Fruit fly (Drosophila melanogaster) whole organism, adult: ENCODE data around the gene CG6000.

Source experiments
- CG11617 ChIP-seq: fragments of 200-800 bp; sonication (Bioruptor generic); optimal IDR thresholded peaks from 2 replicates; lab custom pipeline; 2017; ENCODE audit warnings: mild to moderate bottlenecking, missing biosample characterization, missing genetic modification reagents, missing genetic modification characterization
- CG12768 ChIP-seq: fragments of 200-800 bp; sonication (Bioruptor generic); optimal IDR thresholded peaks from 2 replicates; lab custom pipeline; 2017; ENCODE audit warnings: missing biosample characterization, missing genetic modification characterization, mild to moderate bottlenecking, moderate library complexity, missing genetic modification reagents
- CG14711 ChIP-seq: fragments of 200-800 bp; sonication (Bioruptor generic); optimal IDR thresholded peaks from 2 replicates; lab custom pipeline; 2018; ENCODE audit warnings: missing biosample characterization, mild to moderate bottlenecking, missing genetic modification characterization, moderate library complexity
- CG1620 ChIP-seq: fragments of 200-800 bp; sonication (Bioruptor generic); optimal IDR thresholded peaks from 2 replicates; lab custom pipeline; 2016; ENCODE audit warnings: missing biosample characterization, missing genetic modification characterization
- CG33017 ChIP-seq: fragments of 200-800 bp; sonication (Bioruptor generic); optimal IDR thresholded peaks from 2 replicates; lab custom pipeline; 2018; ENCODE audit warnings: missing biosample characterization, mild to moderate bottlenecking, missing genetic modification characterization, moderate library complexity
- CG5204 ChIP-seq: fragments of 200-800 bp; sonication (Bioruptor generic); optimal IDR thresholded peaks from 2 replicates; lab custom pipeline; 2016; ENCODE audit warnings: missing biosample characterization, missing genetic modification characterization
- CG7045 ChIP-seq: fragments of 200-800 bp; sonication (Bioruptor generic); optimal IDR thresholded peaks from 2 replicates; lab custom pipeline; 2017; ENCODE audit warnings: missing biosample characterization, mild to moderate bottlenecking, missing genetic modification characterization
- CG7101 ChIP-seq: fragments of 200-800 bp; sonication (Bioruptor generic); optimal IDR thresholded peaks from 2 replicates; lab custom pipeline; 2018; ENCODE audit warnings: missing biosample characterization, mild to moderate bottlenecking, missing genetic modification characterization, moderate library complexity
- Clk ChIP-seq: fragments of 200-800 bp; sonication (Bioruptor generic); optimal IDR thresholded peaks from 2 replicates; lab custom pipeline; 2017; ENCODE audit warnings: missing biosample characterization, missing genetic modification characterization
- Crg-1 ChIP-seq: fragments of 200-800 bp; sonication (Bioruptor generic); optimal IDR thresholded peaks from 2 replicates; lab custom pipeline; 2016; ENCODE audit warnings: missing biosample characterization, missing genetic modification characterization
- Hr96 ChIP-seq: fragments of 200-800 bp; sonication (Bioruptor generic); optimal IDR thresholded peaks from 2 replicates; lab custom pipeline; 2016; ENCODE audit warnings: missing biosample characterization, missing genetic modification characterization
- Mnt ChIP-seq: fragments of 200-800 bp; sonication (Bioruptor generic); optimal IDR thresholded peaks from 2 replicates; lab custom pipeline; 2016; ENCODE audit warnings: missing biosample characterization, mild to moderate bottlenecking, missing genetic modification characterization
- bab1 ChIP-seq: fragments of 200-800 bp; sonication (Bioruptor generic); optimal IDR thresholded peaks from 3 replicates; lab custom pipeline; 2019; ENCODE audit warnings: missing biosample characterization, mild to moderate bottlenecking, missing genetic modification characterization, moderate library complexity
- cic ChIP-seq: fragments of 200-800 bp; sonication (Bioruptor generic); optimal IDR thresholded peaks from 2 replicates; lab custom pipeline; 2017; ENCODE audit warnings: missing biosample characterization, mild to moderate bottlenecking, missing genetic modification characterization, moderate library complexity
- cnc ChIP-seq, 2 experiments: fragments of >200 bp; optimal IDR thresholded peaks; 2 replicates each; lab custom pipeline; 2017
- kay ChIP-seq: fragments of 200-800 bp; sonication (Bioruptor generic); peaks from one replicate; lab custom pipeline; 2016; ENCODE audit warnings: missing biosample characterization, missing genetic modification characterization, borderline replicate concordance
- ovo ChIP-seq: fragments of 200-800 bp; sonication (Bioruptor generic); optimal IDR thresholded peaks from 2 replicates; lab custom pipeline; 2016; ENCODE audit warnings: missing biosample characterization, missing genetic modification characterization
- pad ChIP-seq: fragments of 200-800 bp; sonication (Bioruptor generic); optimal IDR thresholded peaks from 3 replicates; lab custom pipeline; 2017; ENCODE audit warnings: missing biosample characterization, missing genetic modification characterization, mild to moderate bottlenecking, moderate library complexity, missing genetic modification reagents
- tj ChIP-seq: fragments of 200-800 bp; sonication (Bioruptor generic); optimal IDR thresholded peaks from 3 replicates; lab custom pipeline; 2017; ENCODE audit warnings: missing biosample characterization, mild to moderate bottlenecking, missing genetic modification characterization, moderate library complexity
- toe ChIP-seq: fragments of 200-800 bp; sonication (Bioruptor generic); optimal IDR thresholded peaks from 2 replicates; lab custom pipeline; 2016; ENCODE audit warnings: missing biosample characterization, missing genetic modification characterization

The CG6000 gene

DNA sequence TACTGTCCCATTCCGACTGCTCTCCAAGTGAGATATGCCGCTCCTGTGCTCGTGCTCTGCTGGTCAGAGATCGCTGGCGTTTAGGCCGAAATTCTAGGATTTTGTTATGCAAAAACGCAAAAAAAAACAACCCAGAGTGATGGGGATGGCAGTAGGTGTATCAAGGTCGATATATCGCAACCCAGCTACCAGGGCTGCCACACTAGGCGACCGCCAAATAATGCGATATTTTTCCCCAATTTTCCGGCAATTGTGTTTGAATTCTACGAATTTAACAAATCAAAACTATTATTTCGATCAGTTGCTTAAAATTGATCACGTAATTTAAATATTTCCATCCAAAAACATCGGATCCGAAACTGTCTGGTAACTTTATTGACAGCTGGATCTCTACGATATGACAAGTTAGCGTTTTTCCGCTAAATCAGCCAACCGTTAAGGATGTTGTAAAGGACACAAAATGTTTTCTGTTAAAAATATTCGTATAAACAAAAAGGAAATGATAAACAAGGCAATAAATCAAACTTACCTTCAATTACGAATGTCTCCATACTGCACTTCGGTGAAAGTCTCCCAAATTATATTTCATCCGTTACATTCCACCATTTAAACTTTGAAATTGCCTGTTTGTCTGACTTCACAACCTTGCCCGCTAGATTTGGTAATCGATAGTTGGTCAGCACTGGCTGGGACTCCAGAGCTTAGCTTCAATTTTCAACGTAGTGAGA, 16.5 kb upstream of the CG6000 start, which contains the start of gene spas:
spas (plus strand) TSS at position 678 of the 728 bp plus-strand sequence.
- TF ChIP-seq Hr96 (peak; percentile 90), CG12768 (GFP tag; lab: Kevin White, UChicago) (peak; percentile 64), Crg-1 (GFP tag; lab: Kevin White, UChicago) (peak; percentile 52), pad (GFP tag; lab: Kevin White, UChicago) (peak; percentile 47), CG11617 (GFP tag; lab: Kevin White, UChicago) (peak; percentile 81), CG7101 (tag; lab: Kevin White, UChicago) (peak; percentile 60), cic (no peak), Mnt (GFP tag; lab: Kevin White, UChicago) (peak; percentile 72), cnc (optimal IDR thresholded peaks at IDR 0.05; lab: Kevin White, UChicago) (no peak), tj (GFP tag; lab: Kevin White, UChicago) (peak; percentile 73), Clk (GFP tag; lab: Kevin White, UChicago) (peak; percentile 50), toe (GFP tag; lab: Kevin White, UChicago) (no peak), ovo (peak; percentile 63), CG7045 (GFP tag; lab: Kevin White, UChicago) (peak; percentile 73), CG5204 (GFP tag; lab: Kevin White, UChicago) (no peak), bab1 (GFP tag; lab: Kevin White, UChicago) (peak; percentile 76), CG14711 (tag; lab: Kevin White, UChicago) (peak; percentile 80), CG1620 (GFP tag; lab: Kevin White, UChicago) (peak; percentile 64), kay (GFP tag; lab: Kevin White, UChicago) (no peak), CG33017 (tag; lab: Kevin White, UChicago) (peak; percentile 58)

DNA sequence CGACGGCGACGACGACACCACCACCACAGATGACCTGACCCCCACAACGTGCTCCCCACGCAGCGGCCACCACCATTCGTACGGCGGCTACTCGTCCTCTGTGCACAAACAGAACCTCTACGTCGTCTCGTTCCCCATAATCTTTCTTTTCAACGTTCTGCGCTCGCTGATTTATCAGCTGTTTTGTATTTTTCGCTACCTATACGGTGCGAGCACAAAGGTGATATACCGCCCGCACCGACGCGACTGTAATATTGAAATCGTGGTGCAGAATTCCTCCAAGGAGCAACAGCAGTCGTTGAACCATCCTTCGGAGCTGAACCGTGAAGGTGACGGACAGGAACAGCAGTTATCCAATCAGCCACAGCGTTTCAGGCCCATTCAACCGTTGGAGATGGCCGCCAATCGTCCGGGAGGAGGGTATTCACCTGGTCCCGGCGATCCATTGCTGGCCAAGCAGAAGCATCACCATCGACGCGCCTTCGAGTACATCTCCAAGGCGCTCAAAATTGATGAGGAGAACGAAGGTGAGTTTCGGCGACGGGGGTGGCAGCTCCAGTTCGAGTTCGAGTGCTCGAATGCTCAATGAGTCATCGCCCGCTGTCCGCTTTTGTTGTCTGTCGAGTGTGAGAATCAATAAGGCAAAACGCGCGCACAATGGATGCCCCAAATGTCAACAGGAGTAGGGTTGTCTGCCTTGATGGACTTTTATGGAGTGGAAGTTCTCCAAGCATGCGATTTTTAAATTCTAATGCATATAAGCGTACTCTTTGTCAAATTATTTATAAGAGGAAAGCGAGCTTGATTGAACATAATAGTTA, 15.2 kb upstream of the CG6000 start, which contains the start of gene Miro:
Miro (minus strand) TSS at position 112 of the 821 bp plus-strand sequence.
- TF ChIP-seq pad (GFP tag; lab: Kevin White, UChicago) (no peak), CG11617 (GFP tag; lab: Kevin White, UChicago) (no peak), cnc (optimal IDR thresholded peaks at IDR 0.05; lab: Kevin White, UChicago) (no peak), CG7045 (GFP tag; lab: Kevin White, UChicago) (no peak), Mnt (GFP tag; lab: Kevin White, UChicago) (peak; percentile 63), Clk (GFP tag; lab: Kevin White, UChicago) (no peak), Hr96 (no peak), ovo (peak; percentile 33), CG5204 (GFP tag; lab: Kevin White, UChicago) (no peak), cic (no peak), CG33017 (tag; lab: Kevin White, UChicago) (no peak), Crg-1 (GFP tag; lab: Kevin White, UChicago) (peak; percentile 70), kay (GFP tag; lab: Kevin White, UChicago) (no peak), CG1620 (GFP tag; lab: Kevin White, UChicago) (peak; percentile 6), toe (GFP tag; lab: Kevin White, UChicago) (no peak)

- peak; percentile 4 for TF ChIP-seq Clk (GFP tag; lab: Kevin White, UChicago)
- no peak for TF ChIP-seq CG7045 (GFP tag; lab: Kevin White, UChicago)
- no peak for TF ChIP-seq CG7101 (tag; lab: Kevin White, UChicago)
- TF ChIP-seq Hr96: no peak
- no peak for TF ChIP-seq CG12768 (GFP tag; lab: Kevin White, UChicago)
- peak; percentile 91 for TF ChIP-seq pad (GFP tag; lab: Kevin White, UChicago)
- peak; percentile 76 for TF ChIP-seq tj (GFP tag; lab: Kevin White, UChicago)
- TF ChIP-seq Mnt (GFP tag; lab: Kevin White, UChicago): peak; percentile 3
- TF ChIP-seq Crg-1 (GFP tag; lab: Kevin White, UChicago): peak; percentile 39
Measured at dm6 chr3R:24046580-24047225, 7.5 kb upstream of the CG6000 start.

dm6 chr3R:24047226-24047976, 6.8 kb upstream of the CG6000 start, which contains the start of gene CG5986:
Gene CG5986, plus strand, starts transcription at chr3R:24047790.
- TF ChIP-seq CG33017 (tag; lab: Kevin White, UChicago) (peak; percentile 61), Clk (GFP tag; lab: Kevin White, UChicago) (no peak), Mnt (GFP tag; lab: Kevin White, UChicago) (peak; percentile 61), cic (peak; percentile 82), CG11617 (GFP tag; lab: Kevin White, UChicago) (peak; percentile 45), kay (GFP tag; lab: Kevin White, UChicago) (peak; percentile 71), CG7101 (tag; lab: Kevin White, UChicago) (no peak), CG12768 (GFP tag; lab: Kevin White, UChicago) (peak; percentile 77), pad (GFP tag; lab: Kevin White, UChicago) (peak; percentile 82), Hr96 (no peak)
